Fruit fly (Drosophila melanogaster): Measurements from ENCODE around the gene CG5880.

Gene CG5880

DNA sequence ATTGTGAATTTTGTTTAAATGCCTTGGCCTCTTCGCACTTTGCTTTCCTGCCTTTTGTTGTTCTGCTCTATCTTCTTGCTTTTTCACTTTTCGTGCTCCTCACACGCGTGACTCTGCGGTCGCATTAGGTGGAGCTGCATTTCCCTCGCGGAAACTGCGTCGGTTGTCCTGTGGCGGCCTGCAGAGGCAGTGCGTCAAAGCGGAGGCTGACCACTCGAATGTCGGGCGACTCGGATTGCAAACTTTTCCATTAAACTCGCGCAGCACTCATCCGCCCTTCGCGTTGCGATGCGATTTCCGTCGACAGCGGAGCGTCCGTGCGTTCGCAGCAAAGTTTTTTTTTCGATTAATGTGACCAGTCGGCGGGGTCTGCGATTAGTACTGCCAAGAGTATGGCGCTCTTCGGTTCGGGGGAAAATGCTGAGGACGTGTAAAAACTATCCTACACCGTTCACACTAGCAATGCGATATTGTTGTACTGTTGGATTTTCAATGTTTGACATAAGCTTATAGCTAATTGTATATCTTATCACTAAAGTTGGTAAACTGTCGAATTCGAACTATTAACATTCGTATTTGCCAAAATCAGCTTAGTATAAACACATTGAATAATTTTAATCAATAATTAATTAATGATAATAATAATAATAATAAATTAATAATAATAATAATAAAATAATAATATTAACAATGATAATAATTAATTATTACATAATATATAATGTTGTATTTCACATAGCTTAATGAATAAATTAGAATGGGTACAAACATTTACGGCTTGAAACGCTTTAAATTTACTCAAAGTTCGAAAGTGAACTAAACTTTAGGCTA is 34.4 kb downstream of the CG5880 start, which contains the start of gene CG6051 (continued):
- peak; percentile 6 for TF ChIP-seq CG6854 (GFP tag; optimal IDR thresholded peaks at IDR 0.05)
- TF ChIP-seq CG10462 (GFP tag; optimal IDR thresholded peaks at IDR 0.05): no peak
- TF ChIP-seq insv (GFP tag; optimal IDR thresholded peaks at IDR 0.05): no peak
- TF ChIP-seq dimm (GFP tag; IDR thresholded peaks at IDR 0.05): no peak
- TF ChIP-seq CG1602 (GFP tag; optimal IDR thresholded peaks at IDR 0.05): peak; percentile 45
- no peak for TF ChIP-seq CG34224 (GFP tag; IDR thresholded peaks at IDR 0.05; ENCODE audit: partially characterized antibody)
- no peak for TF ChIP-seq org-1 (GFP tag; optimal IDR thresholded peaks at IDR 0.05)
- no peak for TF ChIP-seq CG7745 (tag; optimal IDR thresholded peaks at IDR 0.05)
- TF ChIP-seq CG17385 (GFP tag; optimal IDR thresholded peaks at IDR 0.05): peak; percentile 7
- TF ChIP-seq B-H1 (GFP tag; IDR thresholded peaks at IDR 0.05): no peak
- no peak for TF ChIP-seq aop (GFP tag; IDR thresholded peaks at IDR 0.05)
- no peak for TF ChIP-seq CG4820 (GFP tag; optimal IDR thresholded peaks at IDR 0.05)
- TF ChIP-seq usp (GFP tag; optimal IDR thresholded peaks at IDR 0.05): no peak
- peak; percentile 31 for TF ChIP-seq CG30431 (GFP tag; optimal IDR thresholded peaks at IDR 0.05)
- no peak for TF ChIP-seq cad (GFP tag; optimal IDR thresholded peaks at IDR 0.05)
- TF ChIP-seq grau (tag; optimal IDR thresholded peaks at IDR 0.05): peak; percentile 69
- no peak for TF ChIP-seq row (GFP tag; IDR thresholded peaks at IDR 0.05)
- no peak for TF ChIP-seq CG15073 (GFP tag; optimal IDR thresholded peaks at IDR 0.05)
- TF ChIP-seq CG11093 (GFP tag; IDR thresholded peaks at IDR 0.05): peak; percentile 21; the same call in 1 of the 3 replicates
- TF ChIP-seq CG14860 (GFP tag; IDR thresholded peaks at IDR 0.05; ENCODE audit: partially characterized antibody): no peak
- peak; percentile 2 for TF ChIP-seq vfl (GFP tag; optimal IDR thresholded peaks at IDR 0.05)
- no peak for TF ChIP-seq hth (optimal IDR thresholded peaks at IDR 0.05)
- TF ChIP-seq lilli (GFP tag; optimal IDR thresholded peaks at IDR 0.05): peak; percentile 29
- TF ChIP-seq CG1233 (GFP tag; optimal IDR thresholded peaks at IDR 0.05): peak; percentile 7
- no peak for TF ChIP-seq CG31388 (GFP tag; optimal IDR thresholded peaks at IDR 0.05)
- TF ChIP-seq CG7928 (GFP tag; optimal IDR thresholded peaks at IDR 0.05): peak; percentile 35
- TF ChIP-seq vvl (GFP tag; IDR thresholded peaks at IDR 0.05): no peak
- no peak for TF ChIP-seq CG17568 (GFP tag; optimal IDR thresholded peaks at IDR 0.05)
- peak; percentile 45 for TF ChIP-seq HmgD (GFP tag; optimal IDR thresholded peaks at IDR 0.05)
- TF ChIP-seq CG17829 (tag; optimal IDR thresholded peaks at IDR 0.05): peak; percentile 61
- TF ChIP-seq CkIIα-i1 (GFP tag; IDR thresholded peaks at IDR 0.05): no peak
- peak; percentile 53 for TF ChIP-seq pzg (GFP tag; optimal IDR thresholded peaks at IDR 0.05)
- TF ChIP-seq CG12769 (tag; optimal IDR thresholded peaks at IDR 0.05): peak; percentile 47
- no peak for TF ChIP-seq CG8290 (GFP tag; optimal IDR thresholded peaks at IDR 0.05)
- TF ChIP-seq CG8290 (tag; optimal IDR thresholded peaks at IDR 0.05): peak in 1 of 2 experiments; percentile 89
- TF ChIP-seq CG17328 (GFP tag; IDR thresholded peaks at IDR 0.05): no peak
- TF ChIP-seq dmrt99B (tag; optimal IDR thresholded peaks at IDR 0.05): peak; percentile 48
- peak; percentile 57 for TF ChIP-seq CG10543 (GFP tag; optimal IDR thresholded peaks at IDR 0.05)
- TF ChIP-seq mld (GFP tag; IDR thresholded peaks at IDR 0.05; ENCODE audit: partially characterized antibody): no peak
- peak; percentile 3 for TF ChIP-seq CG8478 (optimal IDR thresholded peaks at IDR 0.05)
- no peak for TF ChIP-seq abd-A (tag; optimal IDR thresholded peaks at IDR 0.05)
- TF ChIP-seq CG7987 (GFP tag; optimal IDR thresholded peaks at IDR 0.05): peak; percentile 43
- TF ChIP-seq sr (GFP tag; IDR thresholded peaks at IDR 0.05): no peak
- TF ChIP-seq HHEX (GFP tag; optimal IDR thresholded peaks at IDR 0.05): peak; percentile 65
- no peak for TF ChIP-seq NFAT (GFP tag; IDR thresholded peaks at IDR 0.05)
- no peak for TF ChIP-seq emc (GFP tag; optimal IDR thresholded peaks at IDR 0.05)
- no peak for TF ChIP-seq CG13123 (GFP tag; optimal IDR thresholded peaks at IDR 0.05)
- TF ChIP-seq trh (GFP tag; optimal IDR thresholded peaks at IDR 0.05): no peak
- TF ChIP-seq Lim3 (GFP tag; IDR thresholded peaks at IDR 0.05): no peak
- TF ChIP-seq MTF-1 (GFP tag; optimal IDR thresholded peaks at IDR 0.05; ENCODE audit: borderline replicate concordance): peak; percentile 73
- TF ChIP-seq CG6791 (GFP tag; IDR thresholded peaks at IDR 0.05; ENCODE audit: partially characterized antibody): no peak

All from whole organism, embryonic.